Worm (Caenorhabditis elegans) whole organism, L2 larva: Measurements from ENCODE around the gene sri-62.

Experiments
- C34F6.9 ChIP-seq: fragments of 150-350 bp; optimal IDR thresholded peaks from 2 replicates; lab custom pipeline; 2014; ENCODE audit warnings: missing biosample characterization, missing genetic modification characterization
- F13H6.1 ChIP-seq: sonication (generic microtip); optimal IDR thresholded peaks from 2 replicates; lab custom pipeline; 2016; ENCODE audit warnings: missing genetic modification characterization, missing compliant biosample characterization
- R02D3.7 ChIP-seq: fragments of 150-350 bp; optimal IDR thresholded peaks from 2 replicates; lab custom pipeline; 2014; ENCODE audit warnings: missing biosample characterization, missing genetic modification characterization
- ZK546.5 ChIP-seq: sonication (generic microtip); optimal IDR thresholded peaks from 2 replicates; lab custom pipeline; 2017; ENCODE audit warnings: missing biosample characterization, missing genetic modification characterization
- ama-1 ChIP-seq: fragments of 150-350 bp; optimal IDR thresholded peaks from 2 replicates; lab custom pipeline; 2018; ENCODE audit warnings: inconsistent platforms
- blmp-1 ChIP-seq: sonication (generic microtip); optimal IDR thresholded peaks from 2 replicates; lab custom pipeline; 2017; ENCODE audit warnings: missing genetic modification characterization, mild to moderate bottlenecking, missing compliant biosample characterization, antibody characterized with exemption, moderate library complexity; ENCODE audit not compliant: insufficient read depth
- ceh-16 ChIP-seq: fragments of 150-350 bp; optimal IDR thresholded peaks from 2 replicates; lab custom pipeline; 2014; ENCODE audit warnings: missing biosample characterization, missing genetic modification characterization
- crh-2 ChIP-seq: sonication (generic microtip); optimal IDR thresholded peaks from 2 replicates; lab custom pipeline; 2017; ENCODE audit warnings: missing biosample characterization, missing genetic modification characterization
- dmd-4 ChIP-seq: sonication (generic microtip); optimal IDR thresholded peaks from 2 replicates; lab custom pipeline; 2017; ENCODE audit warnings: missing biosample characterization, missing genetic modification characterization
- egl-27 ChIP-seq: sonication (generic microtip); optimal IDR thresholded peaks from 3 replicates; lab custom pipeline; 2017; ENCODE audit warnings: missing biosample characterization, missing genetic modification reagents, missing genetic modification characterization
- elt-1 ChIP-seq: fragments of 150-350 bp; optimal IDR thresholded peaks from 2 replicates; lab custom pipeline; 2014; ENCODE audit warnings: missing biosample characterization, missing genetic modification characterization
- elt-3 ChIP-seq: sonication (generic microtip); optimal IDR thresholded peaks from 2 replicates; lab custom pipeline; 2017; ENCODE audit warnings: missing biosample characterization, missing genetic modification characterization
- fos-1 ChIP-seq: fragments of 150-350 bp; optimal IDR thresholded peaks from 2 replicates; lab custom pipeline; 2014; ENCODE audit warnings: missing biosample characterization, missing genetic modification characterization
- gmeb-1 ChIP-seq: fragments of 150-350 bp; optimal IDR thresholded peaks from 2 replicates; lab custom pipeline; 2014; ENCODE audit warnings: missing biosample characterization, missing genetic modification characterization
- lin-11 ChIP-seq: fragments of 150-350 bp; sonication (generic microtip); optimal IDR thresholded peaks from 2 replicates; lab custom pipeline; 2014; ENCODE audit warnings: missing biosample characterization, missing genetic modification characterization, inconsistent platforms, mixed read lengths
- lin-13 ChIP-seq: fragments of 150-350 bp; optimal IDR thresholded peaks from 2 replicates; lab custom pipeline; 2014; ENCODE audit warnings: missing biosample characterization, missing genetic modification reagents, missing genetic modification characterization
- lin-39 ChIP-seq: fragments of 150-350 bp; optimal IDR thresholded peaks from 2 replicates; lab custom pipeline; 2014; ENCODE audit warnings: missing biosample characterization, missing genetic modification reagents, missing genetic modification characterization
- lsy-2 ChIP-seq, 2 experiments: fragments of 150-350 bp in 1 of 2; sonication (generic microtip) in 1 of 2; optimal IDR thresholded peaks; 2 replicates each; lab custom pipeline; 2014 to 2017; ENCODE audit warnings: missing biosample characterization in 2 of 2, missing genetic modification characterization in 2 of 2
- mbf-1 ChIP-seq: sonication (generic microtip); optimal IDR thresholded peaks from 2 replicates; lab custom pipeline; 2017; ENCODE audit warnings: missing biosample characterization, missing genetic modification characterization
- mdl-1 ChIP-seq, 2 experiments: fragments of 150-350 bp in 1 of 2; sonication (generic microtip) in 1 of 2; optimal IDR thresholded peaks; 2 replicates each; lab custom pipeline; 2017; ENCODE audit warnings: missing biosample characterization in 2 of 2, missing genetic modification characterization in 2 of 2
- nhr-10 ChIP-seq: sonication (generic microtip); optimal IDR thresholded peaks from 2 replicates; lab custom pipeline; 2017; ENCODE audit warnings: missing biosample characterization, missing genetic modification characterization
- nhr-11 ChIP-seq: fragments of 150-350 bp; optimal IDR thresholded peaks from 2 replicates; lab custom pipeline; 2014; ENCODE audit warnings: missing biosample characterization, missing genetic modification characterization
- nhr-12 ChIP-seq: fragments of 150-350 bp; optimal IDR thresholded peaks from 2 replicates; lab custom pipeline; 2014; ENCODE audit warnings: missing biosample characterization, missing genetic modification characterization
- nhr-129 ChIP-seq: fragments of 150-350 bp; optimal IDR thresholded peaks from 2 replicates; lab custom pipeline; 2014; ENCODE audit warnings: missing biosample characterization, missing genetic modification characterization
- nhr-21 ChIP-seq: fragments of 150-350 bp; optimal IDR thresholded peaks from 2 replicates; lab custom pipeline; 2014; ENCODE audit warnings: missing biosample characterization, missing genetic modification characterization
- nhr-23 ChIP-seq: fragments of 150-350 bp; optimal IDR thresholded peaks from 2 replicates; lab custom pipeline; 2014; ENCODE audit warnings: missing biosample characterization, missing genetic modification reagents, missing genetic modification characterization
- nhr-237 ChIP-seq: fragments of 150-350 bp; optimal IDR thresholded peaks from 2 replicates; lab custom pipeline; 2014; ENCODE audit warnings: missing biosample characterization, missing genetic modification characterization
- nhr-25 ChIP-seq: fragments of 150-350 bp; sonication (generic microtip); optimal IDR thresholded peaks from 3 replicates; lab custom pipeline; 2014; ENCODE audit warnings: missing biosample characterization, missing genetic modification characterization
- nhr-6 ChIP-seq: fragments of 150-350 bp; optimal IDR thresholded peaks from 2 replicates; lab custom pipeline; 2014; ENCODE audit warnings: missing biosample characterization, missing genetic modification characterization
- nhr-77 ChIP-seq: fragments of 150-350 bp; optimal IDR thresholded peaks from 2 replicates; lab custom pipeline; 2014; ENCODE audit warnings: missing biosample characterization, missing genetic modification characterization
- peb-1 ChIP-seq: fragments of 150-350 bp; optimal IDR thresholded peaks from 2 replicates; lab custom pipeline; 2014; ENCODE audit warnings: missing biosample characterization, missing genetic modification characterization
- sem-4 ChIP-seq: fragments of 150-350 bp; optimal IDR thresholded peaks from 2 replicates; lab custom pipeline; 2014; ENCODE audit warnings: missing biosample characterization, missing genetic modification reagents, missing genetic modification characterization
- sma-3 ChIP-seq: sonication (generic microtip); optimal IDR thresholded peaks from 2 replicates; lab custom pipeline; 2016; ENCODE audit warnings: missing genetic modification reagents, missing genetic modification characterization, missing compliant biosample characterization
- sma-9 ChIP-seq, 2 experiments: fragments of 150-350 bp in 1 of 2; sonication (generic microtip) in 1 of 2; optimal IDR thresholded peaks; 2 replicates each; lab custom pipeline; 2014 to 2016; ENCODE audit warnings: missing genetic modification characterization in 2 of 2, mild to moderate bottlenecking in 1 of 2, missing biosample characterization in 1 of 2, missing compliant biosample characterization in 1 of 2, missing genetic modification reagents in 1 of 2, moderate library complexity in 1 of 2
- snpc-4 ChIP-seq: fragments of 150-350 bp; optimal IDR thresholded peaks from 2 replicates; lab custom pipeline; 2014; ENCODE audit warnings: missing biosample characterization, missing genetic modification characterization
- unc-39 ChIP-seq: fragments of 150-350 bp; optimal IDR thresholded peaks from 2 replicates; lab custom pipeline; 2014; ENCODE audit warnings: missing biosample characterization, missing genetic modification characterization
- unc-55 ChIP-seq: fragments of 150-350 bp; sonication (generic microtip); optimal IDR thresholded peaks from 3 replicates; lab custom pipeline; 2014; ENCODE audit warnings: missing biosample characterization, missing genetic modification reagents, missing genetic modification characterization
- unc-62 ChIP-seq: fragments of 150-350 bp; optimal IDR thresholded peaks from 2 replicates; lab custom pipeline; 2014; ENCODE audit warnings: missing biosample characterization, missing genetic modification reagents, missing genetic modification characterization
- ztf-1 ChIP-seq: fragments of 200-800 bp; sonication (Bioruptor generic); conservative IDR thresholded peaks from 2 replicates; pipeline ENCODE4 v1.3.6; 2022; ENCODE audit warnings: missing genetic modification characterization, missing compliant biosample characterization
- ztf-11 ChIP-seq: sonication (generic microtip); optimal IDR thresholded peaks from 2 replicates; lab custom pipeline; 2017; ENCODE audit warnings: missing biosample characterization, missing genetic modification characterization
- ztf-4 ChIP-seq: fragments of 150-350 bp; optimal IDR thresholded peaks from 2 replicates; lab custom pipeline; 2014; ENCODE audit warnings: missing biosample characterization, missing genetic modification characterization

Gene sri-62

ce11 chrII:2734735-2735134, 36.5 kb upstream of the sri-62 start:
- TF ChIP-seq elt-1 (tag; lab: Kevin White, UChicago): no peak
- TF ChIP-seq C34F6.9 (tag; lab: Kevin White, UChicago): peak; percentile 28
- peak in 1 of 2 experiments; percentile 22 for TF ChIP-seq lsy-2 (tag; optimal IDR thresholded peaks at IDR 0.05; lab: Kevin White, UChicago)
- no peak for TF ChIP-seq lin-11 (tag; lab: Kevin White, UChicago)
- TF ChIP-seq ZK546.5 (tag; lab: Kevin White, UChicago): no peak
- no peak for TF ChIP-seq snpc-4 (tag; lab: Kevin White, UChicago)
- no peak for TF ChIP-seq R02D3.7 (tag; lab: Kevin White, UChicago)
- TF ChIP-seq F13H6.1 (tag; lab: Kevin White, UChicago): peak; percentile 67
- no peak for TF ChIP-seq nhr-237 (tag; lab: Kevin White, UChicago)
- no peak for TF ChIP-seq nhr-77
- TF ChIP-seq ceh-16 (tag; lab: Kevin White, UChicago): peak; percentile 30
- TF ChIP-seq elt-3: no peak
- no peak for TF ChIP-seq nhr-11
- TF ChIP-seq ztf-11 (tag; lab: Kevin White, UChicago): no peak
- TF ChIP-seq lin-13: no peak
- TF ChIP-seq unc-55 (GFP tag; lab: Kevin White, UChicago): no peak
- no peak for TF ChIP-seq nhr-12 (tag; lab: Kevin White, UChicago)
- TF ChIP-seq ztf-1 (GFP tag; lab: Robert Waterston, UW): no peak
- TF ChIP-seq fos-1 (tag; lab: Kevin White, UChicago): peak; percentile 13
- no peak for TF ChIP-seq ztf-4 (tag; lab: Kevin White, UChicago)
- no peak for TF ChIP-seq mbf-1 (tag; lab: Kevin White, UChicago)
- TF ChIP-seq nhr-21 (tag; lab: Kevin White, UChicago): no peak
- peak; percentile 4 for TF ChIP-seq nhr-129 (tag; lab: Kevin White, UChicago)
- TF ChIP-seq gmeb-1 (tag; lab: Kevin White, UChicago): no peak
- TF ChIP-seq nhr-25: no peak
- TF ChIP-seq peb-1 (tag; lab: Kevin White, UChicago): no peak
- no peak for TF ChIP-seq nhr-10 (tag; lab: Kevin White, UChicago)
- TF ChIP-seq unc-39: no peak
- TF ChIP-seq sma-3: no peak
- no peak for TF ChIP-seq ama-1
- no peak for TF ChIP-seq sem-4 (tag; lab: Kevin White, UChicago)
- no peak for TF ChIP-seq lin-39 (tag; lab: Kevin White, UChicago)
- no peak for TF ChIP-seq blmp-1 (tag; lab: Kevin White, UChicago)
- no peak for TF ChIP-seq dmd-4 (tag; lab: Kevin White, UChicago)
- TF ChIP-seq crh-2 (tag; lab: Kevin White, UChicago): no peak
- no peak for TF ChIP-seq nhr-6 (tag; lab: Kevin White, UChicago)
- TF ChIP-seq mdl-1 (tag; optimal IDR thresholded peaks at IDR 0.05; lab: Kevin White, UChicago): no peak
- TF ChIP-seq nhr-23: no peak

DNA sequence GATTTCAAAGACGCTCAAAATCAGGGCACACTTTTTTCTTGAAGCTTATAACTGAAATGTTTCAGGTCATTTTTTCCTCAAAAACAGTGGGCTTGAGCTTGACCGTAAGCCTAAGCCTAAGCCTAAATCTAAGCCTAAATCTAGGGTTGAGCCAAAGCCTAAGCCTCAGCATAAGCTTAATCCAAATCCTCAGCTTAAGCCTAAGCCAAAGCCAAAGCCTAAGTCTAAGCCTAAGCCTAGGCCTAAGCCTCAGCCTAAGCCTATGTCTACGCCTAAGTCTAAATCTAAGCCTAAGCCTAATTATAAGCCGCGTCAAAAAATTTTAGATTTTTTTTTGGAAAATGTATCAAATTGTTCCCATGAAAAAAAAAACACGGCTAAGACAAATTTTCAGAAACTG, 36.0 kb upstream of the sri-62 start:
- TF ChIP-seq sma-3 (no peak), ceh-16 (tag; lab: Kevin White, UChicago) (no peak), snpc-4 (tag; lab: Kevin White, UChicago) (no peak), nhr-77 (no peak), nhr-12 (tag; lab: Kevin White, UChicago) (no peak), fos-1 (tag; lab: Kevin White, UChicago) (no peak), nhr-6 (tag; lab: Kevin White, UChicago) (no peak)

DNA sequence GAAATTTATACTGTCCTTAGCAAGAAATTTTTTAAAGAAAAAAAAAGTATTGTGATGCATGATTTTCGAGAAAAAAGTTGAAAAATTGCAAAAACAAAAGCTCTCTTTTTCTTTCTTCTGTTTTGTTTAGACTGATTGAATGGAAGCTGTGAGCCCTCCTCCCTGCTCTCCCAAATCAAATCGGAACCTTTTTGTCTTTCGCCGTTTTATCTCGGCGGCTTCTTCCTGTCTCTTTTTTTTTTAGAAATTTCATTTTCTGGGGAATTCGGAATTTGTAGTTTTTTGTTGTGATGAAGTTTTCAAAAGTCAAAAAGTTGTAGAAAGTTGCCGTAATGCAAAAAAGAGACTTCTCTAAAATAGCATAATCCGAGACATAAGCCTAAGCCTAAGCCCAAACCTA, 32.4 kb upstream of the sri-62 start:
- TF ChIP-seq fos-1 (tag; lab: Kevin White, UChicago): no peak
- no peak for TF ChIP-seq unc-39
- TF ChIP-seq nhr-10 (tag; lab: Kevin White, UChicago): no peak
- no peak for TF ChIP-seq nhr-237 (tag; lab: Kevin White, UChicago)
- no peak for TF ChIP-seq egl-27
- no peak for TF ChIP-seq C34F6.9 (tag; lab: Kevin White, UChicago)
- no peak for TF ChIP-seq lsy-2 (tag; optimal IDR thresholded peaks at IDR 0.05; lab: Kevin White, UChicago)
- TF ChIP-seq unc-62 (GFP tag; lab: Kevin White, UChicago): no peak
- TF ChIP-seq nhr-77: no peak
- TF ChIP-seq nhr-11: no peak
- no peak for TF ChIP-seq sma-9 (GFP tag; optimal IDR thresholded peaks at IDR 0.05; lab: Kevin White, UChicago)
- no peak for TF ChIP-seq sma-9 (tag; optimal IDR thresholded peaks at IDR 0.05; lab: Kevin White, UChicago)
